Worm (Caenorhabditis elegans) whole organism, L4/young adult: Measurements from ENCODE around the gene F40G12.11.

Experiments used
- W03F9.2 ChIP-seq: fragments of 150-350 bp; optimal IDR thresholded peaks from 2 replicates; lab custom pipeline; 2014; ENCODE audit warnings: missing biosample characterization, missing genetic modification characterization
- dao-5 ChIP-seq: sonication (generic microtip); optimal IDR thresholded peaks from 2 replicates; lab custom pipeline; 2016; ENCODE audit warnings: missing genotype, missing genetic modification characterization, moderate library complexity, missing compliant biosample characterization
- him-1 ChIP-seq: sonication (generic microtip); optimal IDR thresholded peaks from 2 replicates; lab custom pipeline; 2016; ENCODE audit warnings: missing genotype, missing genetic modification reagents, missing genetic modification characterization, missing compliant biosample characterization

F40G12.11 gene

DNA sequence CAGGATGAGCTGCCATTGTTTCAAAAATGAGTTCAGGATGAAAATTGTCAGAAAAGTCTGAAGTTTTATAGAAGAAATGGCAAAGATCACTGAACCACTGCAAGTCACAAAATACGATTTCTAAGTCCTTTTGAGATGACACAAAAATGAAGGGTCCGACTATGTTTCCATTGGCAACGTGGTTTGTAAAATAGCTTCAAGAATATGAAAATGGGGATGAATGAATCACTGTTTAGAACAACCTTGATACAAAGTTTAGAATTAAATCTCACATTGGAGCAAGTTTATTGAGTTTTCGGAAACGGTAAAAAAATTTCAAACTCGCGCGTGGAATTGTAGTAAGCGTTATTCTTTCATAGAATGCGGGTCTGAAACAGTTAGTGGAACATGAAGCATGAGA lies 25.1 kb downstream of the F40G12.11 start, which contains the start of gene ddn-3:
Gene ddn-3, minus strand, starts transcription at position 101 of the 400 bp plus-strand sequence.
- TF ChIP-seq him-1 (tag; lab: Kevin White, UChicago) (no peak), W03F9.2 (no peak), dao-5 (tag; lab: Kevin White, UChicago) (no peak)

DNA sequence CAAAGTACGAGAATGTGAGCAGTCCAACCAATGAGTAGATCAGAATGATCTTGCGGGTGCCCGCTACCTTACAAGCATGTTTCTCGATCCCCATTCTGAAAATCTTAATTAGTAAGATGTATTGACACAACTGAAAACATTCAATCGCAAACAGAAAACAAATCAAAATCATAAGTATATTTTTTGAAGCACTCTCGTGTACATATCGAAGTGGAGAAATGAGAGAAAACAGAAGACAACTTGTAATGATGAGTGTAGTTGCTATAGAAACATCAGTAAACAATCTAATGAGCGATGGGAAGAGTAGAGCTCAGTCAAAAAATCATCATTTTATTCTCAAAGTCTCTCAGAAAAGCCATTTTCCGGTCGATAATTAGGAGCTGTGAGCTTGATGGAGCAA lies 26.7 kb downstream of the F40G12.11 start, which contains the start of gene F14D7.8:
Gene F14D7.8, minus strand, starts transcription at position 101 of the 400 bp plus-strand sequence.
- TF ChIP-seq him-1 (tag; lab: Kevin White, UChicago) (no peak), dao-5 (tag; lab: Kevin White, UChicago) (no peak), W03F9.2 (no peak)

DNA sequence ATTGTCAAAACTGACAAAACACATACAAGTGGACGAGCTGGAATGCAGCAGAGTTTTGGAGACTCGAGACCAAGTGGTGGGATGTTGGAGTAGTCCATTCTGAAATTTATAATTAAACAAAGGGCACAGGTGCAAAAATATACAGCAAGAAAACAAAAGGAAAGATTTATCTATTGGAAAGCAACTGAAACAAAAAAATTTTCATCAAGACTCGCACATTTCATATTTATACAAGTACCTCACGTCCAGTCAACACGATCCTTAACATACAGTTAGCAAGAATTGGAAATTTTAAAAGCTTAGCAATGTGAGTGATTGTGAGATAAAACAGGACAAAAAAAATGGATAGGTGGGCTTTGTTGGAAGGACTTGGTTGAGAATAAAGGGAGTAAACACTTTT lies 28.3 kb downstream of the F40G12.11 start, which contains the start of gene F47B8.1:
Gene F47B8.1, minus strand, starts transcription at position 101 of the 400 bp plus-strand sequence.
- no peak for TF ChIP-seq him-1 (tag; lab: Kevin White, UChicago)
- no peak for TF ChIP-seq W03F9.2
- TF ChIP-seq dao-5 (tag; lab: Kevin White, UChicago) = no peak

DNA sequence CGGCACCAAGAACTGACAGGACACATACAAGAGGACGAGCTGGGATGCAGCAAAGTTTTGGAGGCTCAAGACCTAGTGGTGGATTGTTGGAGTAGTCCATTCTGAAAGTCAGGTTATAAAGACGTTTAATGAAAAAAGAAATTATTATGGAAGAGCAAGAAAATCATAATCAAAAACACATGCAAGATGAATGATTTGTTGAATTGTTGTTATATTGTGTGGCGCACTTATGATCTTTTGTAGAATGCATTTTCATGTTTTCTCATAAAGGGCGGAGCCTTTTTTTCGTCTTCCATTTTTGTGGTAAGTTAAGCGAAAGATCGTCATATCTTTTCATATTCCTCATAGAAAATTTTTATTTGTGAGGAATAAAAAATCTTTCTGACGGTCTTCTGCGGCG lies 30.6 kb downstream of the F40G12.11 start, which contains the start of gene F47B8.2:
Gene F47B8.2, minus strand, starts transcription at position 101 of the 400 bp plus-strand sequence.
- no peak for TF ChIP-seq dao-5 (tag; lab: Kevin White, UChicago)
- no peak for TF ChIP-seq him-1 (tag; lab: Kevin White, UChicago)
- no peak for TF ChIP-seq W03F9.2

DNA sequence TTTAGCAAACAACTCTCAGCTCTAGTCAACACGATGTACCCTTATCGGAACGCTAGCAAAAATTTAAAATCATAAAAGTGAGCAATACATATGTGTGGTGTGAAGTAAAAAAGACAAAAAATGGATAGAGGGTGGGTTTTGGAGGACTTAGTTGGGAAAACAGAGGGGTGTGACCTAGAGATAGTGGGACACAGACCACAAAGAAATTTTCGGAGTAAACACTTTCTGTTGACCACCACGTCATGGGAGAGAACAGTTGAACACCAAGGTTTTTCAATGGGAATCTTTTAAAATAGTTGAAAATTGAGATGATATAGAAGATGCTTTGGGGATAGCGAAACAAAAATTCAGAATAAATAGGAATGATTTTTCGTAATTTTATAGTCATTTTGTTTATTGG lies 31.2 kb downstream of the F40G12.11 start:
- TF ChIP-seq dao-5 (tag; lab: Kevin White, UChicago) (no peak), him-1 (tag; lab: Kevin White, UChicago) (no peak), W03F9.2 (no peak)

DNA sequence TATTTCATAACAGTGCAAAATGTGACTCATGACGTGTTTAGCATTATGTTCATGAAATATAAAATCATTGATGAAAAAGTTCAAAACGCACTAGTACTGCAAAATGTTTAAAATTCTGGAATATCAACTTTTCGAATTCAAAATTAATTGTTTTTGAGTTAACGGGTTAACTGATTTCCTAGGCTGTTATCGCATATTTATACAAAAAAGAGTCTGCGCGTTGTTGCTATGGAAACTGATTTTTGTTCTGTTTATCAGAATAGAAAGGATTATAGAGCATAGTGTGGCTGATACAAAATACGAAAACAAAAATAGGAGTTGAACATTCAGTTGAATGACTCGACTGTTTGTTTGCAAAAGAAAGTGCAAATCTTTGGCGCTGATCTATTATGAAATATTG lies 31.6 kb downstream of the F40G12.11 start:
- no peak for TF ChIP-seq dao-5 (tag; lab: Kevin White, UChicago)
- no peak for TF ChIP-seq him-1 (tag; lab: Kevin White, UChicago)
- TF ChIP-seq W03F9.2 = no peak

DNA sequence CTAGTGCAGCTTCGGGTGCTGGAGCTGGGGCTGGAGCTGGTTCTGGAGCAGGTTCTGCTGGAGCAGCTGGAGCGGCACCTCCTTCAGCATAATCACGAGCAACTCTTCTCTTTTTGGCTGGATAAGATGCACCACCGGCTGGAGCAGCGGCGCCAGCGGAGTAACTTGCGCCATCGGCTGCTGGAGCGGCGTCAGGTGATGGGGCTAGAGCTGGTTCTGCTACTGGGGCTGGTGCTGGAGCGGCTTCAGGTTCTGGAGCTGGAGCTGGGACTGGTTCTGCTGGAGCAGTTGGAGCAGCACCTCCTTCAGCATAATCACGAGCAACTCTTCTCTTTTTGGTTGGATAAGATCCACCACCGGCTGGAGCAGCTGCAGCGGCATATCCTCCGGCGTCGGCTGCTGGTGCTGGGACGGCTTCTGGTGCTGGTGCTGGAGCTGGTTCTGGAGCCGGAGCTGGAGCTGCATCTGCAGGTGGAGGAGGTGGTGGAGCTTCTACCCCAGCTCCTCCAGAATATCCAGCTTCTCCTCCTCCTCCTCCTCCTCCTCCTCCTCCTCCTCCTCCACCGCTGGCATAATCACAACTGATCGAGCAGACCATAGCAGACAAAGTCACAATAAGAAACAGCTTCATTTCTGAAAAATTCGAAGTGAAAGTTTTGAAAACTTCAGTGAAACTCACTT lies 33.3 kb downstream of the F40G12.11 start, which contains the start of gene F47B8.13:
Gene F47B8.13, minus strand, starts transcription at position 631 of the 681 bp plus-strand sequence.
- TF ChIP-seq dao-5 (tag; lab: Kevin White, UChicago) = no peak
- no peak for TF ChIP-seq W03F9.2
- TF ChIP-seq him-1 (tag; lab: Kevin White, UChicago) = no peak

DNA sequence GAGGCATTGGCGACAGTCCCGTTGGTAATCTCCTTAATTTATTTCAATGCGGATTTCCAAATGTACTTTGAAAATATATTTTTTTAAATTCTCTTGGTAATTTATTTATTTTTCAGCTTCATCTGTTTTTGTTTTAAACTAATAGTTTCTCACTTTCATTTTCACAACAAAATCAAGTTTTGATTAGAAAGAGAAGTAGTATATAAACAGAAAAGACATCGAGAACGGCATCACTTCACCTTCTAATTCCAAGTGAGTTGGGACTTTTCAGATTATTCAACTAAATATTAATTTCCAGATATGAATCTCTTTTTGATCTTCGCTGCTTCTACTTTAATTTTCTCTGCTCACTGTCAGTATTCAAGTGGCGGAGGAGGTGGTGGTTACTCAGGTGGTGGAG lies 34.3 kb downstream of the F40G12.11 start, which contains the start of gene F47B8.14:
Gene F47B8.14, plus strand, starts transcription at position 301 of the 400 bp plus-strand sequence.
- no peak for TF ChIP-seq dao-5 (tag; lab: Kevin White, UChicago)
- TF ChIP-seq him-1 (tag; lab: Kevin White, UChicago) = no peak
- no peak for TF ChIP-seq W03F9.2

DNA sequence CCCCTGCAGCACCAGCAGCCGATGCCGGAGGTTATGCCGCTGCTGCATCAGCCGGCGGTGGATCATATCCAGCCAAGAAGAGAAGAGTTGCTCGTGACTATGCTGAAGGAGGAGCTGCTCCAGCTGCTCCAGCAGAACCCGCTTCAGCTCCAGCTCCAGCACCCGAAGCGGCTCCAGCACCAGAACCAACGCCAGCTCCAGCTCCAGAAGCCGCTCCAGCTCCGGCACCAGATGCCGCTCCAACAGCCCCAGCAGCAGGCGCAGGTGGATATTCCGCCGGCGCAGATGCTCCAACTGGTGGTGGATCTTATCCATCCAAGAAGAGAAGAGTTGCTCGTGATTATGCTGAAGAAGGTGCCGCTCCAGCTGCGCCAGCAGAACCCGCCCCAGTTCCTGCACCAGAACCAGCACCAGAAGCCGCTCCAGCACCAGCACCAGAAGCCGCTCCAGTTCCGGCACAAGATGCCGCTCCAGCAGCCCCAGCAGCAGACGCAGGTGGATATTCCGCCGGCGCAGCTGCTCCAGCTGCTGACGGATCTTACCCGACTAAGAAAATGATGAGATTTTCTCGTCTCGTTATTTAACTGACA lies 34.9 kb downstream of the F40G12.11 start:
- TF ChIP-seq dao-5 (tag; lab: Kevin White, UChicago) (no peak), him-1 (tag; lab: Kevin White, UChicago) (no peak), W03F9.2 (no peak)

DNA sequence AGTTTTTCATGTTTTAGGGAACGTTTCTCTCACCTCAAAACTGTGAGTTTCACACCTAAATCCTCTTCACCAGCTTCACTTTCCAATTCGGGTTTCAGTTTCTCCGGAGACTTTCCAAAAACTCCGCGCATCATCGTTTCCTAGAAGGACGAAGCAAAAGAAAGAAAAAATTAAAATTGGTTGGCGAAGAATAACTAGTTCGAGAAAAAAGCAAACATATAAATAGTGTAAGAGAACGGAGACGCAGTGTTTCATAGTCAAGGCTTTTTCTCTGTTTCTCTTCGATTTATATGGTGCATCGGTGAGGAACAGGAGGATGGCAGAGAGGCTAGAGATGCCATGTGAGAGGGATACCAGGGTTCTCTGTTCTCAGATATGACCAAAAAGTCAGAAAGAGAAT lies 36.8 kb downstream of the F40G12.11 start, which contains the start of gene F47B8.3:
Gene F47B8.3, minus strand, starts transcription at position 261 of the 400 bp plus-strand sequence.
- no peak for TF ChIP-seq him-1 (tag; lab: Kevin White, UChicago)
- TF ChIP-seq W03F9.2 = no peak
- no peak for TF ChIP-seq dao-5 (tag; lab: Kevin White, UChicago)

DNA sequence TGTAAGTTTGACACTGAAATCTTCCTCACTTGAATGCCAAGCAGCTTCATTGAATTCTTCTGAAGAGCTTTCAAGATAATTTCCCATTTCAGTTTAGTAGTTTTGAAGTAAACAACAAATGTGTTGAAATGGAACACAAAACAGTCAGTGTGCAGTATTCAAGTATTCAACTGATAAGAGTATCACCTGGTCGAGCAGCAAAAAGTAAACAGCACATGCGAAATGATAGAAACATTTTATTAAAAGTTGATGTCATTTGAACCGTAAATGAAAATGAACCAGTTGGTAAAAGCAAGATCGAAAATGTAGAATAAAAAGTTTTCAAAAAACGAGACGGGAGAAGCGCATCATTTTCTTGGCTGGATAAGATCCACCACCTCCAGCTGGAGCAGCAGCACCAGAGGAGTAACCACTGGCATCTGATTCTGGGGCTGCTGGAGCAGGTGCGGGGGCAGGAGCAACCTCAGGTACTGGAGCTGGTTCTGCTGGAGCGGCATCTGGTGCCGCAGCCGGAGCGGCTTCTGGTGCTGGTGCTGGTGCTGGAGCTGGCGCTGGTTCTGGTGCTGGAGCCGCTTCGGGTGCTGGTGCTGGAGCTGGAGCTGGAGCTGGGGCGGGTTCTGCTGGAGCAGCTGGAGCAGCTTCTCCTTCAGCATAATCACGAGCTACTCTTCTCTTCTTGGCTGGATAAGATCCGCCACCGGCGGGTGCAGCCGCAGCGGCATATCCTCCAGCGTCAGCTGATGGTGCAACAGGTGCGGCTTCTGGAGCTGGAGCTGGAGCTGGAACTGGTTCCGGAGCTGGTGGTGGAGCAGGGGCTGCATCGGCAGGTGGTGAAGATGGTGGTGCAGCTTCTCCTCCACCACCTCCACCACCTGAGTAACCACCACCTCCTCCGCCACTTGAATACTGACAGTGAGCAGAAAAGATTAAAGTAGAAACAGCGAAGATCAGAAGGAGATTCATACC lies 38.8 kb downstream of the F40G12.11 start, which contains the start of the genes F47B8.4 and F47B8.18:
Gene F47B8.4, minus strand, starts transcription at position 172 of the 966 bp plus-strand sequence.
Gene F47B8.18, minus strand, starts transcription at position 963 of the 966 bp plus-strand sequence.
- no peak for TF ChIP-seq dao-5 (tag; lab: Kevin White, UChicago)
- no peak for TF ChIP-seq W03F9.2
- no peak for TF ChIP-seq him-1 (tag; lab: Kevin White, UChicago)

DNA sequence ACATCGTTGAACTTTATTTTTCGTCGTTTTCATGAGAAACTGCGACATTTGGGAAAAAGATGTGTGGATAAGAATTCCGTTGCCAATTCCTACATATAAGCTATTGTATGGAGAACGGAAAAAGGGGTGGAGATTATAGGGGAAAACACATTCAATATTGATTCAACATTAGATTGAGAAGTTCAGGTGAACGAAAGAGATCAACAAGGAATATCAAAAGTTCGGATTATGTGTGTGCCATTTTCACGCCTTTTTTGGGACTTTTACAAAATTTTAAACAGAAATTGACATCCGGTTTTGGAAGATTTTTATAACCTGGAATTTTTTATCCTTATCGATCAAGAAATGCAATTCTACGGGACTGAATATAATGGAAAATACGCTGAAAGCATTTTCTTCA lies 41.8 kb downstream of the F40G12.11 start, which contains the start of gene F47B8.5:
Gene F47B8.5, minus strand, starts transcription at position 101 of the 400 bp plus-strand sequence.
- TF ChIP-seq W03F9.2 = no peak
- TF ChIP-seq dao-5 (tag; lab: Kevin White, UChicago) = no peak
- no peak for TF ChIP-seq him-1 (tag; lab: Kevin White, UChicago)

DNA sequence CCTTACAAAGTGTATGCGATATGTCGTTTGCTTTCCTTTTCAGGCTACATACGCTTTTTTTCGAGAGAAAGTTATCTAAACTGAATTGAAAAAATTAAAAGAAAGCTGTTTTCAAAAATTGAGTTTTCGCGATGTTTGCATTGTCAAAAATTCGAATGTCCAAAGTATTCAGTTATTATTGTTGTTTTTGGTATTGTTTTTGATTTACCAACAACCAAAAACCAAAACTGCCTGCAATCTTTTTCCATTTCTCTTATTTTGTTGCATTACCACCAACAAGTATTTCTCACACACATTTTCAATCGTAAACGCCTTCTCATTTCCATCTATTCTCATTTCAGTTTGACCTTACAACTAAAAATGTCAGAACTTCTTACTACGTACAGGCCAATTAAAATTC lies 42.8 kb downstream of the F40G12.11 start, which contains the start of gene pepm-1:
Gene pepm-1, plus strand, starts transcription at position 301 of the 400 bp plus-strand sequence.
- TF ChIP-seq him-1 (tag; lab: Kevin White, UChicago) (no peak), W03F9.2 (no peak), dao-5 (tag; lab: Kevin White, UChicago) (no peak)
